Fruit fly (Drosophila melanogaster) whole organism, embryonic: ENCODE measurements around the gene CG12608.
A peak's percentile ranks its signal among the peaks of the same experiment; 100 is the strongest.

Experiments
- CG1024 ChIP-seq: fragments of 200-800 bp; sonication (Bioruptor generic); IDR thresholded peaks from 2 replicates; pipeline ENCODE4 v1.3.6; 2022; ENCODE audit warnings: missing biosample characterization, missing genetic modification characterization
- CG10274 ChIP-seq: fragments of 200-800 bp; sonication (Bioruptor generic); optimal IDR thresholded peaks from 3 replicates; lab custom pipeline; 2017; ENCODE audit warnings: missing biosample characterization, mild to moderate bottlenecking, missing genetic modification characterization
- CG10979 ChIP-seq: fragments of 200-800 bp; sonication (Bioruptor generic); optimal IDR thresholded peaks from 2 replicates; lab custom pipeline; 2018; ENCODE audit warnings: missing biosample characterization, mild to moderate bottlenecking, missing genetic modification characterization, moderate library complexity
- CG11093 ChIP-seq: fragments of 200-800 bp; sonication (Bioruptor generic); IDR thresholded peaks from 3 replicates; pipeline ENCODE4 v1.3.6; 2022; ENCODE audit warnings: missing biosample characterization, missing genetic modification characterization
- CG11696 ChIP-seq: fragments of 200-800 bp; sonication (Bioruptor generic); IDR thresholded peaks from 2 replicates; pipeline ENCODE4 v1.3.6; 2022; ENCODE audit warnings: missing biosample characterization, missing genetic modification characterization
- CG17186 ChIP-seq: fragments of 200-800 bp; sonication (Bioruptor generic); optimal IDR thresholded peaks from 3 replicates; lab custom pipeline; 2017; ENCODE audit warnings: missing biosample characterization, missing genetic modification reagents, missing genetic modification characterization
- CG17568 ChIP-seq: fragments of 200-800 bp; sonication (Bioruptor generic); optimal IDR thresholded peaks from 2 replicates; lab custom pipeline; 2018; ENCODE audit warnings: missing biosample characterization, mild to moderate bottlenecking, missing genetic modification characterization, moderate library complexity
- CG17912 ChIP-seq: fragments of 200-800 bp; sonication (Bioruptor generic); optimal IDR thresholded peaks from 2 replicates; lab custom pipeline; 2018; ENCODE audit warnings: missing biosample characterization, mild to moderate bottlenecking, missing genetic modification characterization
- CG2120 ChIP-seq: fragments of 200-800 bp; sonication (Bioruptor generic); optimal IDR thresholded peaks from 3 replicates; lab custom pipeline; 2016; ENCODE audit warnings: missing biosample characterization, missing genetic modification characterization
- CG2875 ChIP-seq: fragments of 200-800 bp; sonication (Bioruptor generic); optimal IDR thresholded peaks from 2 replicates; lab custom pipeline; 2017; ENCODE audit warnings: missing biosample characterization, mild to moderate bottlenecking, missing genetic modification characterization, missing genetic modification reagents
- CG31365 ChIP-seq: fragments of 200-800 bp; sonication (Bioruptor generic); optimal IDR thresholded peaks from 2 replicates; lab custom pipeline; 2018; ENCODE audit warnings: missing biosample characterization, mild to moderate bottlenecking, missing genetic modification characterization
- CG31441 ChIP-seq: fragments of 200-800 bp; sonication (Bioruptor generic); IDR thresholded peaks from 2 replicates; pipeline ENCODE4 v1.3.6; 2022; ENCODE audit warnings: missing biosample characterization, missing genetic modification characterization
- CG33213 ChIP-seq: fragments of 200-800 bp; sonication (Bioruptor generic); optimal IDR thresholded peaks from 3 replicates; lab custom pipeline; 2016; ENCODE audit warnings: missing biosample characterization, missing genetic modification characterization
- CG4424 ChIP-seq: fragments of 200-800 bp; sonication (Bioruptor generic); optimal IDR thresholded peaks from 3 replicates; lab custom pipeline; 2016; ENCODE audit warnings: missing biosample characterization, missing genetic modification characterization
- CG6175 ChIP-seq: fragments of 200-800 bp; sonication (Bioruptor generic); IDR thresholded peaks from 3 replicates; pipeline ENCODE4 v1.3.6; 2022; ENCODE audit warnings: missing biosample characterization, missing genetic modification characterization
- CG6254 ChIP-seq: fragments of 200-800 bp; sonication (Bioruptor generic); optimal IDR thresholded peaks from 3 replicates; lab custom pipeline; 2017; ENCODE audit warnings: mild to moderate bottlenecking, missing biosample characterization, missing genetic modification reagents, missing genetic modification characterization
- CG6272 ChIP-seq: fragments of 200-800 bp; sonication (Bioruptor generic); IDR thresholded peaks from 2 replicates; pipeline ENCODE4 v1.3.6; 2022; ENCODE audit warnings: missing biosample characterization, missing genetic modification characterization
- CG6765 ChIP-seq: fragments of 200-800 bp; sonication (Bioruptor generic); optimal IDR thresholded peaks from 3 replicates; lab custom pipeline; 2017; ENCODE audit warnings: missing biosample characterization, mild to moderate bottlenecking, missing genetic modification characterization
- CG7745 ChIP-seq: fragments of 200-800 bp; sonication (Bioruptor generic); optimal IDR thresholded peaks from 2 replicates; lab custom pipeline; 2018; ENCODE audit warnings: missing biosample characterization, mild to moderate bottlenecking, missing genetic modification characterization, moderate library complexity
- CG8281 ChIP-seq: fragments of 200-800 bp; sonication (Bioruptor generic); optimal IDR thresholded peaks from 2 replicates; lab custom pipeline; 2018; ENCODE audit warnings: missing biosample characterization, mild to moderate bottlenecking, missing genetic modification characterization, moderate library complexity
- D19A ChIP-seq: fragments of 200-800 bp; optimal IDR thresholded peaks from 3 replicates; lab custom pipeline; 2019; ENCODE audit warnings: missing biosample characterization, mild to moderate bottlenecking, missing genetic modification characterization, moderate library complexity
- Dp ChIP-seq: fragments of 200-800 bp; sonication (Bioruptor generic); optimal IDR thresholded peaks from 2 replicates; lab custom pipeline; 2018; ENCODE audit warnings: missing biosample characterization, mild to moderate bottlenecking, missing genetic modification characterization, moderate library complexity
- Fer3 ChIP-seq: fragments of 200-800 bp; sonication (Bioruptor generic); optimal IDR thresholded peaks from 2 replicates; lab custom pipeline; 2018; ENCODE audit warnings: missing biosample characterization, mild to moderate bottlenecking, missing genetic modification characterization, moderate library complexity
- Hmx ChIP-seq: fragments of 200-800 bp; sonication (Bioruptor generic); optimal IDR thresholded peaks from 2 replicates; lab custom pipeline; 2016; ENCODE audit warnings: missing biosample characterization, missing genetic modification characterization
- Hr51 ChIP-seq, 2 experiments: fragments of 200-800 bp; sonication (Bioruptor generic); optimal IDR thresholded peaks; 2 replicates in 1 of 2; 3 replicates in 1 of 2; lab custom pipeline; 2016 to 2018; ENCODE audit warnings: missing biosample characterization in 2 of 2, missing genetic modification characterization in 2 of 2, mild to moderate bottlenecking in 1 of 2, moderate library complexity in 1 of 2
- MBD-R2 ChIP-seq: fragments of 200-800 bp; sonication (Bioruptor generic); IDR thresholded peaks from 2 replicates; pipeline ENCODE4 v1.3.6; 2022; ENCODE audit warnings: missing biosample characterization, missing genetic modification characterization
- Mad ChIP-seq: fragments of 200-800 bp; sonication (Bioruptor generic); optimal IDR thresholded peaks from 2 replicates; lab custom pipeline; 2016; ENCODE audit warnings: missing biosample characterization, missing genetic modification characterization
- Med ChIP-seq: fragments of 200-800 bp; sonication (Bioruptor generic); peaks from one replicate; lab custom pipeline; 2016; ENCODE audit warnings: missing biosample characterization, missing genetic modification characterization, mild to moderate bottlenecking, inconsistent platforms, moderate library complexity
- Side ChIP-seq: fragments of 200-800 bp; sonication (Bioruptor generic); optimal IDR thresholded peaks from 2 replicates; lab custom pipeline; 2016; ENCODE audit warnings: missing biosample characterization, missing genetic modification characterization
- Sox100B ChIP-seq: fragments of 200-800 bp; sonication (Bioruptor generic); optimal IDR thresholded peaks from 3 replicates; lab custom pipeline; 2018; ENCODE audit warnings: missing biosample characterization, mild to moderate bottlenecking, missing genetic modification characterization
- chinmo ChIP-seq: fragments of 200-800 bp; sonication (Bioruptor generic); IDR thresholded peaks from 4 replicates; pipeline ENCODE4 v1.3.6; 2022; ENCODE audit warnings: missing biosample characterization, missing genetic modification characterization; ENCODE audit not compliant: partially characterized antibody
- dmrt11E ChIP-seq: fragments of 200-800 bp; sonication (Bioruptor generic); optimal IDR thresholded peaks from 3 replicates; lab custom pipeline; 2018; ENCODE audit warnings: missing biosample characterization, mild to moderate bottlenecking, missing genetic modification characterization, moderate library complexity
- eve ChIP-seq, 2 experiments: fragments of >200 bp; optimal IDR thresholded peaks; 2 replicates each; lab custom pipeline; 2017; ENCODE audit warnings: missing biosample characterization in 2 of 2, missing genetic modification characterization in 2 of 2
- eyg ChIP-seq: fragments of 200-800 bp; sonication (Bioruptor generic); optimal IDR thresholded peaks from 3 replicates; lab custom pipeline; 2016; ENCODE audit warnings: missing biosample characterization, missing genetic modification characterization
- fd3F ChIP-seq: fragments of 200-800 bp; sonication (Bioruptor generic); optimal IDR thresholded peaks from 2 replicates; lab custom pipeline; 2018; ENCODE audit warnings: missing biosample characterization, mild to moderate bottlenecking, missing genetic modification characterization, moderate library complexity
- fru ChIP-seq: fragments of >200 bp; optimal IDR thresholded peaks from 2 replicates; lab custom pipeline; 2017
- grau ChIP-seq: fragments of 200-800 bp; optimal IDR thresholded peaks from 3 replicates; lab custom pipeline; 2019; ENCODE audit warnings: missing biosample characterization, mild to moderate bottlenecking, missing genetic modification characterization, moderate library complexity
- hb ChIP-seq: fragments of 200-800 bp; sonication (Bioruptor generic); IDR thresholded peaks from 3 replicates; pipeline ENCODE4 v1.3.6; 2022; ENCODE audit warnings: missing biosample characterization, missing genetic modification characterization; ENCODE audit not compliant: partially characterized antibody
- hbn ChIP-seq: fragments of 200-800 bp; sonication (Bioruptor generic); IDR thresholded peaks from 2 replicates; pipeline ENCODE4 v1.3.6; 2022; ENCODE audit warnings: missing biosample characterization, missing genetic modification characterization; ENCODE audit not compliant: partially characterized antibody
- hth ChIP-seq: fragments of >200 bp; optimal IDR thresholded peaks from 2 replicates; lab custom pipeline; 2017; ENCODE audit warnings: inconsistent platforms
- mld ChIP-seq: fragments of 200-800 bp; sonication (Bioruptor generic); IDR thresholded peaks from 3 replicates; pipeline ENCODE4 v1.3.6; 2022; ENCODE audit warnings: missing biosample characterization, missing genetic modification characterization; ENCODE audit not compliant: partially characterized antibody
- oc ChIP-seq: fragments of 200-800 bp; sonication (Bioruptor generic); optimal IDR thresholded peaks from 2 replicates; lab custom pipeline; 2018; ENCODE audit warnings: missing biosample characterization, mild to moderate bottlenecking, missing genetic modification characterization, moderate library complexity
- prd ChIP-seq, 3 experiments: fragments of >200 bp in 2 of 3; fragments of 200-800 bp in 1 of 3; sonication (Bioruptor generic) in 1 of 3; optimal IDR thresholded peaks in 2 of 3; IDR thresholded peaks in 1 of 3; 2 replicates in 2 of 3; 3 replicates in 1 of 3; pipeline versions ENCODE4 v1.3.6 to Lab custom; 2017 to 2022; ENCODE audit warnings: missing biosample characterization in 1 of 3, missing genetic modification characterization in 1 of 3
- row ChIP-seq: fragments of 200-800 bp; sonication (Bioruptor generic); IDR thresholded peaks from 3 replicates; pipeline ENCODE4 v1.3.6; 2022; ENCODE audit warnings: missing biosample characterization, missing genetic modification characterization
- run ChIP-seq: fragments of 200-800 bp; sonication (Bioruptor generic); optimal IDR thresholded peaks from 3 replicates; lab custom pipeline; 2018; ENCODE audit warnings: missing biosample characterization, mild to moderate bottlenecking, missing genetic modification characterization
- sr ChIP-seq: fragments of 200-800 bp; sonication (Bioruptor generic); IDR thresholded peaks from 3 replicates; pipeline ENCODE4 v1.3.6; 2022; ENCODE audit warnings: missing biosample characterization, missing genetic modification characterization
- toy ChIP-seq: fragments of 200-800 bp; sonication (Bioruptor generic); IDR thresholded peaks from 2 replicates; pipeline ENCODE4 v1.3.6; 2022; ENCODE audit warnings: missing biosample characterization, missing genetic modification characterization
- zen ChIP-seq: fragments of 200-800 bp; sonication (Bioruptor generic); optimal IDR thresholded peaks from 3 replicates; lab custom pipeline; 2018; ENCODE audit warnings: missing biosample characterization, mild to moderate bottlenecking, missing genetic modification characterization, moderate library complexity
- zf30C ChIP-seq: fragments of 200-800 bp; sonication (Bioruptor generic); optimal IDR thresholded peaks from 3 replicates; lab custom pipeline; 2018; ENCODE audit warnings: missing biosample characterization, mild to moderate bottlenecking, missing genetic modification characterization

CG12608 gene

DNA sequence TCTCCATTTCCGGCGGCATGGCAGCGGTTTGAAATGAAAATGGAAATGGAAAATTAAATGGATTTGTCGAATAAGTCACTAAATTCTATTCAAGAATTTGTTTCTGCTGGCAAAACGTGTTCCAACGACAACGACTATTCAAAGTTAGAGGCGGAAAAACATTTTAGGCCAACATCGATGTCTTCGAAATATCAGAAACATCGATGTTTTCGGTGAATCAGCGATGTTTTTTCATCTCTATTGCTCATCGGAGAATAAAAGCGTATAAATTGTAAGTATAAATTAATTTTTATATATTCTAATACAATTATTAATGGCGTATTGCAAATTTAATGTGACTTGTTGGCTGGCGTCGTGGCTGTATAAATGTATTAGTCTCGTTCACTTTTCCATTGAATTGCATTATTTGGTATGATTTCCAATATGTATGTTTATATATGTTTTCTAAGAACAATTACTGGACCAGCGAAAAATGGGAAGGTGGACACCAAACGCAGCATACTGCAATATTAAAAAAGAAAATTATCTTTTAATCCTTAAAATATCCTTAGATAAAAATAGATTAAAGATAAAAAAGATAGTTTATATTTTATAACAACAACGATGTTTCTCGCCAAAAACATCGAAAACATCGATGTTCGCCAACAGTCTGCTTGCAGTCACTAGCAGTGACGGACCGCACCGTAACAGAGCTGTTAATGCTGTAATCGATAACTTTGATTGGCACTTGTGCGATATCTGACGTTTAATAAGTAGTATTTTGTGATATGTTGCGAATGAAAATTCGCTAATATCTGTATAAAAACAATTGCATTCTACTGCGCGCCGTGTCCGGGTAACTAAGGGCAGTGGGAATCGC, at the start of gene CG12608, which contains the start of gene Prp5 (continued):
- no peak for TF ChIP-seq oc (tag; lab: Kevin White, UChicago)
- TF ChIP-seq CG6175 (GFP tag; lab: Robert Waterston, UW): no peak
- TF ChIP-seq Med (GFP tag; lab: Kevin White, UChicago): peak; percentile 62
- TF ChIP-seq Sox100B (GFP tag; lab: Kevin White, UChicago): no peak
- TF ChIP-seq eyg (GFP tag; lab: Kevin White, UChicago): no peak
- no peak for TF ChIP-seq D19A (tag; lab: Kevin White, UChicago)
- TF ChIP-seq toy: no peak
- no peak for TF ChIP-seq grau
- no peak for TF ChIP-seq zen (tag; lab: Kevin White, UChicago)
- TF ChIP-seq CG31441 (GFP tag; lab: Robert Waterston, UW): no peak
- TF ChIP-seq chinmo (GFP tag; lab: Robert Waterston, UW): 0 out of 4 replicates have a peak, but pooled peaks have one; percentile 41
- no peak for TF ChIP-seq CG10979
- no peak for TF ChIP-seq CG17568 (GFP tag; lab: Kevin White, UChicago)
- TF ChIP-seq Hr51 (GFP tag; optimal IDR thresholded peaks at IDR 0.05; lab: Kevin White, UChicago): no peak
- TF ChIP-seq CG6765 (GFP tag; lab: Kevin White, UChicago): no peak
- peak; percentile 71 for TF ChIP-seq row
- no peak for TF ChIP-seq Fer3
- TF ChIP-seq CG7745 (tag; lab: Kevin White, UChicago): no peak
- TF ChIP-seq CG17912 (GFP tag; lab: Kevin White, UChicago): no peak
- 0 out of 3 replicates have a peak, but pooled peaks have one; percentile 26 for TF ChIP-seq hb (GFP tag; lab: Robert Waterston, UW)
- no peak for TF ChIP-seq CG6254 (GFP tag; lab: Kevin White, UChicago)
- no peak for TF ChIP-seq zf30C
- no peak for TF ChIP-seq CG11093
- TF ChIP-seq hth (lab: Kevin White, UChicago): no peak
- no peak for TF ChIP-seq CG4424 (GFP tag; lab: Kevin White, UChicago)
- TF ChIP-seq fd3F (GFP tag; lab: Kevin White, UChicago): no peak
- no peak for TF ChIP-seq CG2120 (GFP tag; lab: Kevin White, UChicago)
- no peak for TF ChIP-seq CG17186
- no peak for TF ChIP-seq CG1024 (GFP tag; lab: Robert Waterston, UW)
- TF ChIP-seq CG10274: no peak
- TF ChIP-seq dmrt11E: no peak
- no peak for TF ChIP-seq run
- TF ChIP-seq fru: no peak
- TF ChIP-seq Dp (GFP tag; lab: Kevin White, UChicago): no peak
- TF ChIP-seq MBD-R2: peak; percentile 66
- TF ChIP-seq CG11696 (GFP tag; lab: Robert Waterston, UW): no peak
- TF ChIP-seq Side (GFP tag; lab: Kevin White, UChicago): no peak
- TF ChIP-seq Hmx (GFP tag; lab: Kevin White, UChicago): no peak
- TF ChIP-seq mld (GFP tag; lab: Robert Waterston, UW): peak; percentile 66; the same call in 1 of the 3 replicates
- TF ChIP-seq sr (GFP tag; lab: Robert Waterston, UW): no peak
- peak; percentile 51 for TF ChIP-seq hbn (GFP tag; lab: Robert Waterston, UW)
- no peak for TF ChIP-seq eve (GFP tag; optimal IDR thresholded peaks at IDR 0.05; lab: Kevin White, UChicago)
- no peak for TF ChIP-seq CG2875 (GFP tag; lab: Kevin White, UChicago)
- no peak for TF ChIP-seq prd (optimal IDR thresholded peaks at IDR 0.05; lab: Kevin White, UChicago)
- TF ChIP-seq prd (GFP tag; IDR thresholded peaks at IDR 0.05; lab: Robert Waterston, UW): 0 out of 3 replicates have a peak, but pooled peaks have one; percentile 4
- no peak for TF ChIP-seq Mad (GFP tag; lab: Kevin White, UChicago)
- TF ChIP-seq CG8281 (tag; lab: Kevin White, UChicago): no peak
- no peak for TF ChIP-seq CG6272 (GFP tag; lab: Robert Waterston, UW)
- no peak for TF ChIP-seq CG33213 (GFP tag; lab: Kevin White, UChicago)
- TF ChIP-seq CG31365 (tag; lab: Kevin White, UChicago): no peak
